Worm (Caenorhabditis elegans) whole organism, L2 larva: ENCODE data around the gene K07C5.3.

Experiments
- aly-2 ChIP-seq: fragments of 150-350 bp; optimal IDR thresholded peaks from 2 replicates; lab custom pipeline; 2014; ENCODE audit warnings: missing biosample characterization, missing genetic modification characterization
- ama-1 ChIP-seq: fragments of 150-350 bp; optimal IDR thresholded peaks from 2 replicates; lab custom pipeline; 2018; ENCODE audit warnings: inconsistent platforms
- ceh-82 ChIP-seq: fragments of 150-350 bp; optimal IDR thresholded peaks from 2 replicates; lab custom pipeline; 2014; ENCODE audit warnings: missing biosample characterization, missing genetic modification characterization
- elt-3 ChIP-seq: sonication (generic microtip); optimal IDR thresholded peaks from 2 replicates; lab custom pipeline; 2017; ENCODE audit warnings: missing biosample characterization, missing genetic modification characterization
- nhr-12 ChIP-seq: fragments of 150-350 bp; optimal IDR thresholded peaks from 2 replicates; lab custom pipeline; 2014; ENCODE audit warnings: missing biosample characterization, missing genetic modification characterization
- nhr-21 ChIP-seq: fragments of 150-350 bp; optimal IDR thresholded peaks from 2 replicates; lab custom pipeline; 2014; ENCODE audit warnings: missing biosample characterization, missing genetic modification characterization
- nhr-23 ChIP-seq: fragments of 150-350 bp; optimal IDR thresholded peaks from 2 replicates; lab custom pipeline; 2014; ENCODE audit warnings: missing biosample characterization, missing genetic modification reagents, missing genetic modification characterization
- nhr-77 ChIP-seq: fragments of 150-350 bp; optimal IDR thresholded peaks from 2 replicates; lab custom pipeline; 2014; ENCODE audit warnings: missing biosample characterization, missing genetic modification characterization
- sma-3 ChIP-seq: sonication (generic microtip); optimal IDR thresholded peaks from 2 replicates; lab custom pipeline; 2016; ENCODE audit warnings: missing genetic modification reagents, missing genetic modification characterization, missing compliant biosample characterization
- sma-9 ChIP-seq, 2 experiments: fragments of 150-350 bp in 1 of 2; sonication (generic microtip) in 1 of 2; optimal IDR thresholded peaks; 2 replicates each; lab custom pipeline; 2014 to 2016; ENCODE audit warnings: missing genetic modification characterization in 2 of 2, mild to moderate bottlenecking in 1 of 2, missing biosample characterization in 1 of 2, missing compliant biosample characterization in 1 of 2, missing genetic modification reagents in 1 of 2, moderate library complexity in 1 of 2
- snpc-4 ChIP-seq: fragments of 150-350 bp; optimal IDR thresholded peaks from 2 replicates; lab custom pipeline; 2014; ENCODE audit warnings: missing biosample characterization, missing genetic modification characterization
- unc-62 ChIP-seq: fragments of 150-350 bp; optimal IDR thresholded peaks from 2 replicates; lab custom pipeline; 2014; ENCODE audit warnings: missing biosample characterization, missing genetic modification reagents, missing genetic modification characterization

- TF ChIP-seq nhr-77 (tag; lab: Kevin White, UChicago) (no peak), aly-2 (no peak), elt-3 (no peak), nhr-12 (no peak), ama-1 (lab: Kevin White, UChicago) (no peak), nhr-23 (tag; lab: Kevin White, UChicago) (no peak), sma-3 (GFP tag; lab: Kevin White, UChicago) (no peak), nhr-21 (tag; lab: Kevin White, UChicago) (no peak), sma-9 (GFP tag; optimal IDR thresholded peaks at IDR 0.05; lab: Kevin White, UChicago) (no peak), sma-9 (tag; optimal IDR thresholded peaks at IDR 0.05; lab: Kevin White, UChicago) (no peak), unc-62 (GFP tag; lab: Kevin White, UChicago) (no peak), ceh-82 (no peak), snpc-4 (no peak)
Observed at ce11 chrV:10294549-10294948, 48.3 kb upstream of the K07C5.3 start, which contains the start of gene col-150.
